Fruit fly (Drosophila melanogaster) whole organism, pupa: ENCODE measurements around the gene GCS1.

Experiments
- CG12605 ChIP-seq: fragments of 200-800 bp; sonication (Bioruptor generic); IDR thresholded peaks from 2 replicates; pipeline ENCODE4 v1.3.6; 2022; ENCODE audit warnings: missing biosample characterization, missing genetic modification characterization
- CG14655 ChIP-seq: fragments of 200-800 bp; sonication (Bioruptor generic); optimal IDR thresholded peaks from 3 replicates; lab custom pipeline; 2017; ENCODE audit warnings: mild to moderate bottlenecking, missing biosample characterization, missing genetic modification reagents, missing genetic modification characterization
- CG34367 ChIP-seq: fragments of 200-800 bp; sonication (Bioruptor generic); optimal IDR thresholded peaks from 2 replicates; lab custom pipeline; 2018; ENCODE audit warnings: missing biosample characterization, mild to moderate bottlenecking, missing genetic modification characterization
- CG4496 ChIP-seq: fragments of 200-800 bp; sonication (Bioruptor generic); IDR thresholded peaks from 3 replicates; pipeline ENCODE4 v1.3.6; 2022; ENCODE audit warnings: missing biosample characterization, missing genetic modification characterization
- CG9948 ChIP-seq: fragments of 200-800 bp; sonication (Bioruptor generic); optimal IDR thresholded peaks from 2 replicates; lab custom pipeline; 2018; ENCODE audit warnings: missing biosample characterization, mild to moderate bottlenecking, missing genetic modification characterization, moderate library complexity
- EcR ChIP-seq: fragments of 200-800 bp; sonication (Bioruptor generic); optimal IDR thresholded peaks from 3 replicates; lab custom pipeline; 2019; ENCODE audit warnings: missing biosample characterization, missing genetic modification characterization, mild to moderate bottlenecking, moderate library complexity, missing genetic modification reagents
- Ets98B ChIP-seq: fragments of 200-800 bp; sonication (Bioruptor generic); IDR thresholded peaks from 2 replicates; pipeline ENCODE4 v1.3.6; 2022; ENCODE audit warnings: missing biosample characterization, missing genetic modification characterization
- Pif1A ChIP-seq: fragments of 200-800 bp; sonication (Bioruptor generic); optimal IDR thresholded peaks from 3 replicates; lab custom pipeline; 2016; ENCODE audit warnings: missing biosample characterization, missing genetic modification characterization
- gl ChIP-seq: fragments of 200-800 bp; sonication (Bioruptor generic); optimal IDR thresholded peaks from 2 replicates; lab custom pipeline; 2018; ENCODE audit warnings: missing biosample characterization, mild to moderate bottlenecking, missing genetic modification characterization
- rn ChIP-seq: fragments of 200-800 bp; sonication (Bioruptor generic); IDR thresholded peaks from 2 replicates; pipeline ENCODE4 v1.3.6; 2022; ENCODE audit warnings: missing biosample characterization, missing genetic modification characterization

Gene GCS1

dm6 chrX:11295412-11296006 lies 52.3 kb downstream of the GCS1 start:
- TF ChIP-seq gl (no peak), rn (GFP tag; lab: Robert Waterston, UW) (no peak), CG34367 (tag; lab: Kevin White, UChicago) (no peak), EcR (no peak), CG14655 (GFP tag; lab: Kevin White, UChicago) (no peak), CG12605 (no peak), CG4496 (GFP tag; lab: Robert Waterston, UW) (no peak), Ets98B (GFP tag; lab: Robert Waterston, UW) (no peak), CG9948 (tag; lab: Kevin White, UChicago) (no peak), Pif1A (GFP tag; lab: Kevin White, UChicago) (no peak)
